Fruit fly (Drosophila melanogaster) whole organism, embryonic: Measurements from ENCODE around the gene UQCR-Q.

Experiments used
- Abd-B ChIP-seq: fragments of 200-800 bp; sonication (Bioruptor generic); optimal IDR thresholded peaks from 2 replicates; lab custom pipeline; 2018; ENCODE audit warnings: missing biosample characterization, mild to moderate bottlenecking, missing genetic modification characterization, moderate library complexity
- Adf1 ChIP-seq: fragments of 200-800 bp; sonication (Bioruptor generic); IDR thresholded peaks from 2 replicates; pipeline ENCODE4 v1.3.6; 2022; ENCODE audit warnings: missing biosample characterization, missing genetic modification characterization
- Atf-2 ChIP-seq: fragments of 200-800 bp; sonication (Bioruptor generic); optimal IDR thresholded peaks from 2 replicates; lab custom pipeline; 2016; ENCODE audit warnings: missing biosample characterization, missing genetic modification characterization
- CG13296 ChIP-seq: fragments of 200-800 bp; sonication (Bioruptor generic); optimal IDR thresholded peaks from 3 replicates; lab custom pipeline; 2018; ENCODE audit warnings: missing biosample characterization, mild to moderate bottlenecking, missing genetic modification characterization
- CG15011 ChIP-seq: fragments of 200-800 bp; sonication (Bioruptor generic); optimal IDR thresholded peaks from 3 replicates; lab custom pipeline; 2018; ENCODE audit warnings: missing biosample characterization, mild to moderate bottlenecking, missing genetic modification characterization
- CG1792 ChIP-seq: fragments of 200-800 bp; sonication (Bioruptor generic); optimal IDR thresholded peaks from 2 replicates; lab custom pipeline; 2016; ENCODE audit warnings: missing biosample characterization, missing genetic modification characterization
- CG18476 ChIP-seq: fragments of 200-800 bp; sonication (Bioruptor generic); optimal IDR thresholded peaks from 2 replicates; lab custom pipeline; 2016; ENCODE audit warnings: missing biosample characterization, mild to moderate bottlenecking, missing genetic modification characterization
- CG31388 ChIP-seq: fragments of 200-800 bp; sonication (Bioruptor generic); optimal IDR thresholded peaks from 2 replicates; lab custom pipeline; 2016; ENCODE audit warnings: missing biosample characterization, missing genetic modification characterization
- CG31441 ChIP-seq: fragments of 200-800 bp; sonication (Bioruptor generic); IDR thresholded peaks from 2 replicates; pipeline ENCODE4 v1.3.6; 2022; ENCODE audit warnings: missing biosample characterization, missing genetic modification characterization
- CG4328 ChIP-seq: fragments of 200-800 bp; sonication (Bioruptor generic); optimal IDR thresholded peaks from 3 replicates; lab custom pipeline; 2017; ENCODE audit warnings: missing biosample characterization, missing genetic modification reagents, missing genetic modification characterization
- CG4854 ChIP-seq: fragments of 200-800 bp; sonication (Bioruptor generic); optimal IDR thresholded peaks from 2 replicates; lab custom pipeline; 2016; ENCODE audit warnings: missing biosample characterization, missing genetic modification characterization, inconsistent platforms
- CG6854 ChIP-seq: fragments of 200-800 bp; sonication (Bioruptor generic); optimal IDR thresholded peaks from 3 replicates; lab custom pipeline; 2017; ENCODE audit warnings: missing biosample characterization, mild to moderate bottlenecking, missing genetic modification characterization
- CG7987 ChIP-seq: fragments of 200-800 bp; sonication (Bioruptor generic); optimal IDR thresholded peaks from 2 replicates; lab custom pipeline; 2018; ENCODE audit warnings: missing biosample characterization, mild to moderate bottlenecking, missing genetic modification characterization, moderate library complexity
- CG8359 ChIP-seq: fragments of 200-800 bp; sonication (Bioruptor generic); optimal IDR thresholded peaks from 2 replicates; lab custom pipeline; 2017; ENCODE audit warnings: missing biosample characterization, mild to moderate bottlenecking, missing genetic modification characterization, borderline replicate concordance
- CG9817 ChIP-seq: fragments of 200-800 bp; sonication (Bioruptor generic); optimal IDR thresholded peaks from 2 replicates; lab custom pipeline; 2018; ENCODE audit warnings: missing biosample characterization, mild to moderate bottlenecking, missing genetic modification characterization, moderate library complexity
- CTCF ChIP-seq: fragments of 200-800 bp; sonication (Bioruptor generic); optimal IDR thresholded peaks from 2 replicates; lab custom pipeline; 2017; ENCODE audit warnings: missing biosample characterization, mild to moderate bottlenecking, missing genetic modification characterization, moderate library complexity
- Camta ChIP-seq: fragments of 200-800 bp; sonication (Bioruptor generic); optimal IDR thresholded peaks from 2 replicates; lab custom pipeline; 2016; ENCODE audit warnings: missing biosample characterization, missing genetic modification characterization
- Dad ChIP-seq: fragments of 200-800 bp; sonication (Bioruptor generic); optimal IDR thresholded peaks from 3 replicates; lab custom pipeline; 2016; ENCODE audit warnings: missing biosample characterization, missing genetic modification characterization
- E2f1 ChIP-seq: fragments of 200-800 bp; sonication (Bioruptor generic); IDR thresholded peaks from 2 replicates; pipeline ENCODE4 v1.3.6; 2022; ENCODE audit warnings: missing biosample characterization, missing genetic modification characterization
- Eip74EF ChIP-seq, 2 experiments: fragments of 200-800 bp in 1 of 2; fragments of >200 bp in 1 of 2; sonication (Bioruptor generic) in 1 of 2; optimal IDR thresholded peaks; 2 replicates each; lab custom pipeline; 2017 to 2019; ENCODE audit warnings: missing biosample characterization in 2 of 2, missing genetic modification characterization in 2 of 2, mild to moderate bottlenecking in 1 of 2, moderate library complexity in 1 of 2
- Gug ChIP-seq: fragments of 200-800 bp; sonication (Bioruptor generic); IDR thresholded peaks from 4 replicates; pipeline ENCODE4 v1.3.6; 2022; ENCODE audit warnings: missing biosample characterization, missing genetic modification characterization
- HLHmδ ChIP-seq: fragments of 200-800 bp; sonication (Bioruptor generic); optimal IDR thresholded peaks from 2 replicates; lab custom pipeline; 2018; ENCODE audit warnings: missing biosample characterization, mild to moderate bottlenecking, missing genetic modification characterization, moderate library complexity
- Hmx ChIP-seq: fragments of 200-800 bp; sonication (Bioruptor generic); optimal IDR thresholded peaks from 2 replicates; lab custom pipeline; 2016; ENCODE audit warnings: missing biosample characterization, missing genetic modification characterization
- Hr39 ChIP-seq: fragments of >200 bp; optimal IDR thresholded peaks from 2 replicates; lab custom pipeline; 2017
- Hsf ChIP-seq: fragments of 200-800 bp; sonication (Bioruptor generic); optimal IDR thresholded peaks from 3 replicates; lab custom pipeline; 2016; ENCODE audit warnings: missing biosample characterization, missing genetic modification characterization
- NK7.1 ChIP-seq: fragments of 200-800 bp; sonication (Bioruptor generic); optimal IDR thresholded peaks from 3 replicates; lab custom pipeline; 2016; ENCODE audit warnings: missing biosample characterization, missing genetic modification characterization
- Pdp1 ChIP-seq, 2 experiments: fragments of 200-800 bp; sonication (Bioruptor generic); optimal IDR thresholded peaks; 3 replicates each; lab custom pipeline; 2016; ENCODE audit warnings: missing biosample characterization in 2 of 2, missing genetic modification characterization in 2 of 2, mild to moderate bottlenecking in 1 of 2, moderate library complexity in 1 of 2
- Side ChIP-seq: fragments of 200-800 bp; sonication (Bioruptor generic); optimal IDR thresholded peaks from 2 replicates; lab custom pipeline; 2016; ENCODE audit warnings: missing biosample characterization, missing genetic modification characterization
- Spps ChIP-seq: fragments of 200-800 bp; sonication (Bioruptor generic); optimal IDR thresholded peaks from 2 replicates; lab custom pipeline; 2018; ENCODE audit warnings: missing biosample characterization, mild to moderate bottlenecking, missing genetic modification characterization
- Taf1 ChIP-seq: fragments of 200-800 bp; sonication (Bioruptor generic); IDR thresholded peaks from 2 replicates; pipeline ENCODE4 v1.3.6; 2022; ENCODE audit warnings: missing biosample characterization, missing genetic modification characterization
- Usf ChIP-seq: fragments of 200-800 bp; sonication (Bioruptor generic); optimal IDR thresholded peaks from 2 replicates; lab custom pipeline; 2017; ENCODE audit warnings: missing genotype, missing biosample characterization, missing genetic modification characterization
- Vsx1 ChIP-seq: fragments of 200-800 bp; sonication (Bioruptor generic); optimal IDR thresholded peaks from 2 replicates; lab custom pipeline; 2017; ENCODE audit warnings: missing biosample characterization, mild to moderate bottlenecking, missing genetic modification characterization, missing genetic modification reagents
- YL-1 ChIP-seq: fragments of 200-800 bp; sonication (Bioruptor generic); optimal IDR thresholded peaks from 3 replicates; lab custom pipeline; 2017; ENCODE audit warnings: missing biosample characterization, mild to moderate bottlenecking, missing genetic modification characterization
- az2 ChIP-seq: fragments of 200-800 bp; sonication (Bioruptor generic); optimal IDR thresholded peaks from 3 replicates; lab custom pipeline; 2016; ENCODE audit warnings: missing biosample characterization, missing genetic modification characterization
- dm ChIP-seq: fragments of 200-800 bp; sonication (Bioruptor generic); optimal IDR thresholded peaks from 3 replicates; lab custom pipeline; 2016; ENCODE audit warnings: missing biosample characterization, missing genetic modification characterization
- exex ChIP-seq: fragments of 200-800 bp; sonication (Bioruptor generic); optimal IDR thresholded peaks from 4 replicates; lab custom pipeline; 2018; ENCODE audit warnings: missing biosample characterization, mild to moderate bottlenecking, missing genetic modification characterization, moderate library complexity
- fd3F ChIP-seq: fragments of 200-800 bp; sonication (Bioruptor generic); optimal IDR thresholded peaks from 2 replicates; lab custom pipeline; 2018; ENCODE audit warnings: missing biosample characterization, mild to moderate bottlenecking, missing genetic modification characterization, moderate library complexity
- ind ChIP-seq: fragments of 200-800 bp; sonication (Bioruptor generic); optimal IDR thresholded peaks from 3 replicates; lab custom pipeline; 2016; ENCODE audit warnings: missing biosample characterization, missing genetic modification characterization
- p53 ChIP-seq: fragments of 200-800 bp; sonication (Bioruptor generic); optimal IDR thresholded peaks from 2 replicates; lab custom pipeline; 2016; ENCODE audit warnings: missing biosample characterization, missing genetic modification characterization
- pita ChIP-seq: fragments of 200-800 bp; sonication (Bioruptor generic); optimal IDR thresholded peaks from 2 replicates; lab custom pipeline; 2017; ENCODE audit warnings: missing biosample characterization, mild to moderate bottlenecking, missing genetic modification characterization
- prd ChIP-seq, 3 experiments: fragments of >200 bp in 2 of 3; fragments of 200-800 bp in 1 of 3; sonication (Bioruptor generic) in 1 of 3; optimal IDR thresholded peaks in 2 of 3; IDR thresholded peaks in 1 of 3; 2 replicates in 2 of 3; 3 replicates in 1 of 3; pipeline versions ENCODE4 v1.3.6 to Lab custom; 2017 to 2022; ENCODE audit warnings: missing biosample characterization in 1 of 3, missing genetic modification characterization in 1 of 3
- psq ChIP-seq: fragments of 200-800 bp; sonication (Bioruptor generic); optimal IDR thresholded peaks from 2 replicates; lab custom pipeline; 2017; ENCODE audit warnings: missing biosample characterization, missing genetic modification characterization
- pzg ChIP-seq: fragments of 200-800 bp; sonication (Bioruptor generic); optimal IDR thresholded peaks from 3 replicates; lab custom pipeline; 2018; ENCODE audit warnings: missing biosample characterization, mild to moderate bottlenecking, missing genetic modification characterization, moderate library complexity
- ro ChIP-seq: fragments of 200-800 bp; sonication (Bioruptor generic); IDR thresholded peaks from 2 replicates; pipeline ENCODE4 v1.3.6; 2022; ENCODE audit warnings: missing biosample characterization, missing genetic modification characterization
- sc ChIP-seq, 3 experiments: fragments of >200 bp in 2 of 3; fragments of 200-800 bp in 1 of 3; sonication (Bioruptor generic) in 1 of 3; optimal IDR thresholded peaks; 2 replicates in 2 of 3; 3 replicates in 1 of 3; lab custom pipeline; 2017; ENCODE audit warnings: mild to moderate bottlenecking in 1 of 3, missing biosample characterization in 1 of 3, missing genetic modification characterization in 1 of 3, missing genetic modification reagents in 1 of 3
- seq ChIP-seq: fragments of 200-800 bp; sonication (Bioruptor generic); IDR thresholded peaks from 2 replicates; pipeline ENCODE4 v1.3.6; 2022; ENCODE audit warnings: missing biosample characterization, missing genetic modification characterization
- sisA ChIP-seq: fragments of 200-800 bp; sonication (Bioruptor generic); IDR thresholded peaks from 2 replicates; pipeline ENCODE4 v1.3.6; 2022; ENCODE audit warnings: missing biosample characterization, missing genetic modification characterization
- tgo ChIP-seq: fragments of 200-800 bp; sonication (Bioruptor generic); IDR thresholded peaks from 3 replicates; pipeline ENCODE4 v1.3.6; 2022; ENCODE audit warnings: missing biosample characterization, missing genetic modification characterization
- tup ChIP-seq: fragments of 200-800 bp; sonication (Bioruptor generic); optimal IDR thresholded peaks from 2 replicates; lab custom pipeline; 2016; ENCODE audit warnings: missing biosample characterization, mild to moderate bottlenecking, missing genetic modification characterization, moderate library complexity
- vfl ChIP-seq: fragments of 200-800 bp; sonication (Bioruptor generic); optimal IDR thresholded peaks from 2 replicates; lab custom pipeline; 2016; ENCODE audit warnings: missing biosample characterization, missing genetic modification characterization
- zfh2 ChIP-seq: fragments of 200-800 bp; sonication (Bioruptor generic); optimal IDR thresholded peaks from 2 replicates; lab custom pipeline; 2016; ENCODE audit warnings: missing biosample characterization, missing genetic modification characterization

Gene UQCR-Q

dm6 chr3L:17430957-17431585 lies 43.5 kb upstream of the UQCR-Q start (continued):
- TF ChIP-seq CG9817 (tag; lab: Kevin White, UChicago) (peak; percentile 5), tup (GFP tag; lab: Kevin White, UChicago) (no peak), Spps (tag; lab: Kevin White, UChicago) (no peak), Atf-2 (GFP tag; lab: Kevin White, UChicago) (no peak), ind (GFP tag; lab: Kevin White, UChicago) (no peak), CTCF (GFP tag; lab: Kevin White, UChicago) (no peak), CG31388 (no peak), CG15011 (GFP tag; lab: Kevin White, UChicago) (no peak), Pdp1 (GFP tag; optimal IDR thresholded peaks at IDR 0.05; lab: Kevin White, UChicago) (no peak), tgo (no peak; the same call in 2 of the 3 replicates), YL-1 (GFP tag; lab: Kevin White, UChicago) (no peak), CG4854 (GFP tag; lab: Kevin White, UChicago) (no peak), dm (GFP tag; lab: Kevin White, UChicago) (no peak), CG4328 (no peak), prd (optimal IDR thresholded peaks at IDR 0.05; lab: Kevin White, UChicago) (no peak), prd (GFP tag; IDR thresholded peaks at IDR 0.05; lab: Robert Waterston, UW) (no peak), Hsf (GFP tag; lab: Kevin White, UChicago) (no peak), exex (peak; percentile 90), psq (GFP tag; lab: Kevin White, UChicago) (no peak), seq (GFP tag; lab: Robert Waterston, UW) (peak; percentile 24; the same call in 1 of the 2 replicates), sc (optimal IDR thresholded peaks at IDR 0.05; lab: Kevin White, UChicago) (no peak), sc (GFP tag; optimal IDR thresholded peaks at IDR 0.05; lab: Kevin White, UChicago) (no peak), az2 (GFP tag; lab: Kevin White, UChicago) (no peak), Vsx1 (GFP tag; lab: Kevin White, UChicago) (peak; percentile 7), ro (no peak), p53 (no peak), Usf (GFP tag; lab: Kevin White, UChicago) (no peak), pita (no peak), Camta (GFP tag; lab: Kevin White, UChicago) (no peak), sisA (GFP tag; lab: Robert Waterston, UW) (no peak), CG31441 (GFP tag; lab: Robert Waterston, UW) (no peak), Side (GFP tag; lab: Kevin White, UChicago) (no peak), CG8359 (GFP tag; lab: Kevin White, UChicago) (no peak), E2f1 (GFP tag; lab: Robert Waterston, UW) (no peak), CG6854 (GFP tag; lab: Kevin White, UChicago) (no peak), pzg (GFP tag; lab: Kevin White, UChicago) (no peak), CG1792 (GFP tag; lab: Kevin White, UChicago) (no peak), Adf1 (GFP tag; lab: Robert Waterston, UW) (no peak), Hmx (GFP tag; lab: Kevin White, UChicago) (no peak), Abd-B (GFP tag; lab: Kevin White, UChicago) (no peak), Taf1 (GFP tag; lab: Robert Waterston, UW) (no peak), fd3F (no peak), CG18476 (GFP tag; lab: Kevin White, UChicago) (no peak), Dad (GFP tag; lab: Kevin White, UChicago) (no peak), zfh2 (GFP tag; lab: Kevin White, UChicago) (no peak), Gug (no peak), vfl (GFP tag; lab: Kevin White, UChicago) (no peak), NK7.1 (GFP tag; lab: Kevin White, UChicago) (no peak), CG7987 (GFP tag; lab: Kevin White, UChicago) (no peak), HLHmδ (no peak), Eip74EF (GFP tag; optimal IDR thresholded peaks at IDR 0.05; lab: Kevin White, UChicago) (no peak), CG13296 (GFP tag; lab: Kevin White, UChicago) (peak; percentile 11), Hr39 (no peak)
